Fruit fly (Drosophila melanogaster): ENCODE data around the gene fig.

The fig gene

dm6 chr3R:29802753-29803313 is 22.6 kb upstream of the fig start, which contains the start of the genes Etfb and CG7789 (continued):
- peak; percentile 73 for TF ChIP-seq Ets96B (tag; optimal IDR thresholded peaks at IDR 0.05)
- TF ChIP-seq OdsH (GFP tag; optimal IDR thresholded peaks at IDR 0.05), result no peak
- peak; percentile 92 for TF ChIP-seq CG1621 (tag; optimal IDR thresholded peaks at IDR 0.05)
- peak; percentile 89 for TF ChIP-seq Gug (GFP tag; IDR thresholded peaks at IDR 0.05)
- no peak for TF ChIP-seq Met (GFP tag; optimal IDR thresholded peaks at IDR 0.05)
- TF ChIP-seq lz (GFP tag; optimal IDR thresholded peaks at IDR 0.05), result peak; percentile 88
- TF ChIP-seq pdm3 (GFP tag; optimal IDR thresholded peaks at IDR 0.05), result no peak
- TF ChIP-seq CG11294 (GFP tag; IDR thresholded peaks at IDR 0.05), result peak; percentile 76
- TF ChIP-seq net (GFP tag; optimal IDR thresholded peaks at IDR 0.05), result peak; percentile 97
- TF ChIP-seq CG6792 (GFP tag; optimal IDR thresholded peaks at IDR 0.05), result no peak
- TF ChIP-seq CG6808 (GFP tag; optimal IDR thresholded peaks at IDR 0.05), result peak; percentile 96
- no peak for TF ChIP-seq CG11902 (GFP tag; optimal IDR thresholded peaks at IDR 0.05)
- TF ChIP-seq cyc (GFP tag; optimal IDR thresholded peaks at IDR 0.05), result peak; percentile 76
- no peak for TF ChIP-seq achi (GFP tag; optimal IDR thresholded peaks at IDR 0.05)
- TF ChIP-seq CG15336 (GFP tag; IDR thresholded peaks at IDR 0.05), result peak; percentile 87
- peak; percentile 91 for TF ChIP-seq CG6163 (GFP tag; IDR thresholded peaks at IDR 0.05)
- TF ChIP-seq fd85E (GFP tag; optimal IDR thresholded peaks at IDR 0.05), result no peak
- TF ChIP-seq CG3919 (GFP tag; optimal IDR thresholded peaks at IDR 0.05), result peak; percentile 93
- no peak for TF ChIP-seq Eip75B (GFP tag; optimal IDR thresholded peaks at IDR 0.05)
- peak; percentile 94 for TF ChIP-seq CG6276 (GFP tag; optimal IDR thresholded peaks at IDR 0.05)
- peak; percentile 91 for TF ChIP-seq CG8119 (GFP tag; IDR thresholded peaks at IDR 0.05)
- TF ChIP-seq salr (GFP tag; optimal IDR thresholded peaks at IDR 0.05), result peak; percentile 91 to 96
- TF ChIP-seq Sox14 (GFP tag; optimal IDR thresholded peaks at IDR 0.05), result peak; percentile 93
- peak; percentile 82 for TF ChIP-seq acj6 (GFP tag; optimal IDR thresholded peaks at IDR 0.05)

dm6 chr3R:29799681-29800028 is 19.4 kb upstream of the fig start:
- TF ChIP-seq vri (GFP tag; optimal IDR thresholded peaks at IDR 0.05), result peak; percentile 69
- TF ChIP-seq Ets21C (GFP tag; optimal IDR thresholded peaks at IDR 0.05), result no peak
- TF ChIP-seq CG6808 (GFP tag; optimal IDR thresholded peaks at IDR 0.05), result no peak
- TF ChIP-seq CG1621 (tag; optimal IDR thresholded peaks at IDR 0.05), result no peak

- TF ChIP-seq CG34406 (GFP tag; optimal IDR thresholded peaks at IDR 0.05), result peak; percentile 8
- TF ChIP-seq Hr4 (GFP tag; optimal IDR thresholded peaks at IDR 0.05), result no peak
- 0 out of 3 replicates have a peak, but pooled peaks have one; percentile 18 for TF ChIP-seq eg (GFP tag; IDR thresholded peaks at IDR 0.05)
- no peak for TF ChIP-seq net (GFP tag; optimal IDR thresholded peaks at IDR 0.05)
- TF ChIP-seq achi (GFP tag; optimal IDR thresholded peaks at IDR 0.05), result no peak
- TF ChIP-seq CG16779 (tag; optimal IDR thresholded peaks at IDR 0.05), result no peak
- TF ChIP-seq Ets21C (GFP tag; optimal IDR thresholded peaks at IDR 0.05), result no peak
- TF ChIP-seq salr (GFP tag; optimal IDR thresholded peaks at IDR 0.05), result no peak
- TF ChIP-seq CG3032 (tag; optimal IDR thresholded peaks at IDR 0.05), result peak; percentile 46
- TF ChIP-seq Sox15 (GFP tag; optimal IDR thresholded peaks at IDR 0.05), result no peak
- no peak for TF ChIP-seq CG15336 (GFP tag; IDR thresholded peaks at IDR 0.05)
- TF ChIP-seq Smox (GFP tag; optimal IDR thresholded peaks at IDR 0.05), result peak; percentile 53
- no peak for TF ChIP-seq Hr39 (GFP tag; optimal IDR thresholded peaks at IDR 0.05)
- TF ChIP-seq acj6 (GFP tag; optimal IDR thresholded peaks at IDR 0.05), result peak; percentile 30
- TF ChIP-seq fd85E (GFP tag; optimal IDR thresholded peaks at IDR 0.05), result no peak
- no peak for TF ChIP-seq Eip75B (GFP tag; optimal IDR thresholded peaks at IDR 0.05)
- peak; percentile 87 for TF ChIP-seq Eip78C (GFP tag)
- peak; percentile 26 for TF ChIP-seq cyc (GFP tag; optimal IDR thresholded peaks at IDR 0.05)
- no peak for TF ChIP-seq CG4318 (GFP tag; optimal IDR thresholded peaks at IDR 0.05)
- no peak for TF ChIP-seq Sox102F (GFP tag; optimal IDR thresholded peaks at IDR 0.05)
- no peak for TF ChIP-seq CG10631 (GFP tag; optimal IDR thresholded peaks at IDR 0.05)
- no peak for TF ChIP-seq Lpt (GFP tag; optimal IDR thresholded peaks at IDR 0.05)
- no peak for TF ChIP-seq pdm3 (GFP tag; optimal IDR thresholded peaks at IDR 0.05)
- TF ChIP-seq CG11294 (GFP tag; IDR thresholded peaks at IDR 0.05), result no peak
- TF ChIP-seq dsx (GFP tag; optimal IDR thresholded peaks at IDR 0.05; ENCODE audit: poor library complexity, severe bottlenecking), result peak; percentile 64
- TF ChIP-seq CG9139 (GFP tag; optimal IDR thresholded peaks at IDR 0.05), result no peak
- TF ChIP-seq Ets96B (tag; optimal IDR thresholded peaks at IDR 0.05), result peak; percentile 45
- TF ChIP-seq CG10669 (GFP tag; optimal IDR thresholded peaks at IDR 0.05), result no peak
- peak; percentile 50; the same call in 2 of the 3 replicates for TF ChIP-seq CG6163 (GFP tag; IDR thresholded peaks at IDR 0.05)
- no peak for TF ChIP-seq CG3919 (GFP tag; optimal IDR thresholded peaks at IDR 0.05)
- TF ChIP-seq CG6854 (GFP tag; optimal IDR thresholded peaks at IDR 0.05), result no peak
- TF ChIP-seq CG7368 (GFP tag; optimal IDR thresholded peaks at IDR 0.05), result no peak
- peak; percentile 99 for TF ChIP-seq fkh (GFP tag; optimal IDR thresholded peaks at IDR 0.05)
- no peak for TF ChIP-seq CG8119 (GFP tag; IDR thresholded peaks at IDR 0.05)
Observed at dm6 chr3R:29798966-29799680, 18.9 kb upstream of the fig start, which contains the start of the genes Rnb and Drice. Gene Rnb, minus strand, starts transcription at chr3R:29799354. Gene Drice, plus strand, starts transcription at chr3R:29799658.

Data from whole organism, prepupa.